Fruit fly (Drosophila melanogaster) whole organism, prepupa: Measurements from ENCODE around the gene CG14968.

Experiments
- Blimp-1 ChIP-seq: fragments of 200-800 bp; sonication (Bioruptor generic); optimal IDR thresholded peaks from 3 replicates; lab custom pipeline; 2017; ENCODE audit warnings: missing biosample characterization, missing genetic modification characterization, mild to moderate bottlenecking, moderate library complexity, missing genetic modification reagents
- CG10631 ChIP-seq: fragments of 200-800 bp; sonication (Bioruptor generic); optimal IDR thresholded peaks from 2 replicates; lab custom pipeline; 2016; ENCODE audit warnings: missing biosample characterization, missing genetic modification characterization
- CG10669 ChIP-seq: fragments of 200-800 bp; sonication (Bioruptor generic); optimal IDR thresholded peaks from 3 replicates; lab custom pipeline; 2018; ENCODE audit warnings: missing biosample characterization, mild to moderate bottlenecking, missing genetic modification characterization, moderate library complexity
- CG11294 ChIP-seq: fragments of 200-800 bp; sonication (Bioruptor generic); IDR thresholded peaks from 2 replicates; pipeline ENCODE4 v1.3.6; 2022; ENCODE audit warnings: missing biosample characterization, missing genetic modification characterization
- CG11762 ChIP-seq: fragments of 200-800 bp; sonication (Bioruptor generic); optimal IDR thresholded peaks from 3 replicates; lab custom pipeline; 2016; ENCODE audit warnings: missing biosample characterization, missing genetic modification characterization; ENCODE audit not compliant: insufficient read depth
- CG11902 ChIP-seq: fragments of 200-800 bp; sonication (Bioruptor generic); optimal IDR thresholded peaks from 3 replicates; lab custom pipeline; 2016; ENCODE audit warnings: missing biosample characterization, missing genetic modification characterization
- CG15336 ChIP-seq: fragments of 200-800 bp; sonication (Bioruptor generic); IDR thresholded peaks from 2 replicates; pipeline ENCODE4 v1.3.6; 2022; ENCODE audit warnings: missing biosample characterization, missing genetic modification characterization
- CG1621 ChIP-seq: fragments of 200-800 bp; sonication (Bioruptor generic); optimal IDR thresholded peaks from 3 replicates; lab custom pipeline; 2018; ENCODE audit warnings: missing biosample characterization, mild to moderate bottlenecking, missing genetic modification characterization
- CG16779 ChIP-seq: fragments of 200-800 bp; sonication (Bioruptor generic); optimal IDR thresholded peaks from 3 replicates; lab custom pipeline; 2017; ENCODE audit warnings: missing biosample characterization, mild to moderate bottlenecking, missing genetic modification characterization
- CG3032 ChIP-seq: fragments of 200-800 bp; optimal IDR thresholded peaks from 2 replicates; lab custom pipeline; 2019; ENCODE audit warnings: missing biosample characterization, mild to moderate bottlenecking, missing genetic modification characterization, moderate library complexity
- CG31627 ChIP-seq: fragments of 200-800 bp; sonication (Bioruptor generic); optimal IDR thresholded peaks from 3 replicates; lab custom pipeline; 2016; ENCODE audit warnings: missing biosample characterization, missing genetic modification characterization
- CG32006 ChIP-seq: fragments of 200-800 bp; sonication (Bioruptor generic); optimal IDR thresholded peaks from 3 replicates; lab custom pipeline; 2017; ENCODE audit warnings: missing biosample characterization, mild to moderate bottlenecking, missing genetic modification characterization
- CG34406 ChIP-seq: fragments of 200-800 bp; sonication (Bioruptor generic); optimal IDR thresholded peaks from 3 replicates; lab custom pipeline; 2016; ENCODE audit warnings: missing biosample characterization, missing genetic modification characterization
- CG3919 ChIP-seq: fragments of 200-800 bp; sonication (Bioruptor generic); optimal IDR thresholded peaks from 3 replicates; lab custom pipeline; 2016; ENCODE audit warnings: missing biosample characterization, missing genetic modification characterization
- CG4318 ChIP-seq: fragments of 200-800 bp; sonication (Bioruptor generic); optimal IDR thresholded peaks from 3 replicates; lab custom pipeline; 2017; ENCODE audit warnings: missing biosample characterization, mild to moderate bottlenecking, missing genetic modification characterization
- CG6163 ChIP-seq: fragments of 200-800 bp; sonication (Bioruptor generic); IDR thresholded peaks from 3 replicates; pipeline ENCODE4 v1.3.6; 2022; ENCODE audit warnings: missing biosample characterization, missing genetic modification characterization
- CG6276 ChIP-seq: fragments of 200-800 bp; sonication (Bioruptor generic); optimal IDR thresholded peaks from 2 replicates; lab custom pipeline; 2017; ENCODE audit warnings: missing biosample characterization, mild to moderate bottlenecking, missing genetic modification characterization
- CG6792 ChIP-seq: fragments of 200-800 bp; sonication (Bioruptor generic); optimal IDR thresholded peaks from 3 replicates; lab custom pipeline; 2016; ENCODE audit warnings: missing biosample characterization, missing genetic modification characterization
- CG6808 ChIP-seq: fragments of 200-800 bp; sonication (Bioruptor generic); optimal IDR thresholded peaks from 3 replicates; lab custom pipeline; 2017; ENCODE audit warnings: missing biosample characterization, missing genetic modification characterization, mild to moderate bottlenecking, moderate library complexity, missing genetic modification reagents
- CG6854 ChIP-seq: fragments of 200-800 bp; sonication (Bioruptor generic); optimal IDR thresholded peaks from 2 replicates; lab custom pipeline; 2017; ENCODE audit warnings: missing biosample characterization, mild to moderate bottlenecking, missing genetic modification characterization
- CG8319 ChIP-seq: fragments of 200-800 bp; sonication (Bioruptor generic); optimal IDR thresholded peaks from 3 replicates; lab custom pipeline; 2016; ENCODE audit warnings: missing biosample characterization, missing genetic modification characterization
- CG8632 ChIP-seq: fragments of 200-800 bp; sonication (Bioruptor generic); optimal IDR thresholded peaks from 3 replicates; lab custom pipeline; 2016; ENCODE audit warnings: missing biosample characterization, missing genetic modification characterization
- CG9139 ChIP-seq: fragments of 200-800 bp; sonication (Bioruptor generic); optimal IDR thresholded peaks from 3 replicates; lab custom pipeline; 2017; ENCODE audit warnings: missing biosample characterization, mild to moderate bottlenecking, missing genetic modification characterization
- Eip75B ChIP-seq: fragments of 200-800 bp; sonication (Bioruptor generic); optimal IDR thresholded peaks from 3 replicates; lab custom pipeline; 2016; ENCODE audit warnings: missing biosample characterization, missing genetic modification characterization
- Eip78C ChIP-seq: fragments of 200-800 bp; sonication (Bioruptor generic); peaks from one replicate; lab custom pipeline; 2016; ENCODE audit warnings: missing biosample characterization, missing genetic modification characterization
- Eip93F ChIP-seq: fragments of 200-800 bp; sonication (Bioruptor generic); optimal IDR thresholded peaks from 2 replicates; lab custom pipeline; 2016; ENCODE audit warnings: missing biosample characterization, mild to moderate bottlenecking, missing genetic modification characterization
- Ets21C ChIP-seq: fragments of 200-800 bp; sonication (Bioruptor generic); optimal IDR thresholded peaks from 3 replicates; lab custom pipeline; 2016; ENCODE audit warnings: missing biosample characterization, missing genetic modification characterization
- Ets96B ChIP-seq: fragments of 200-800 bp; optimal IDR thresholded peaks from 2 replicates; lab custom pipeline; 2019; ENCODE audit warnings: missing biosample characterization, mild to moderate bottlenecking, missing genetic modification characterization, moderate library complexity
- Gug ChIP-seq: fragments of 200-800 bp; sonication (Bioruptor generic); IDR thresholded peaks from 2 replicates; pipeline ENCODE4 v1.3.6; 2022; ENCODE audit warnings: missing biosample characterization, missing genetic modification characterization
- Hr38 ChIP-seq: sonication (Bioruptor generic); optimal IDR thresholded peaks from 2 replicates; lab custom pipeline; 2016; ENCODE audit warnings: missing biosample characterization, missing genetic modification characterization
- Hr39 ChIP-seq: fragments of 200-800 bp; sonication (Bioruptor generic); optimal IDR thresholded peaks from 2 replicates; lab custom pipeline; 2016; ENCODE audit warnings: missing biosample characterization, missing genetic modification characterization
- Hr4 ChIP-seq: fragments of 200-800 bp; sonication (Bioruptor generic); optimal IDR thresholded peaks from 3 replicates; lab custom pipeline; 2016; ENCODE audit warnings: missing biosample characterization, missing genetic modification characterization
- Lpt ChIP-seq: fragments of 200-800 bp; sonication (Bioruptor generic); optimal IDR thresholded peaks from 3 replicates; lab custom pipeline; 2016; ENCODE audit warnings: missing biosample characterization, missing genetic modification characterization
- Met ChIP-seq: fragments of 200-800 bp; sonication (Bioruptor generic); optimal IDR thresholded peaks from 3 replicates; lab custom pipeline; 2016; ENCODE audit warnings: missing biosample characterization, missing genetic modification characterization
- OdsH ChIP-seq: fragments of 200-800 bp; sonication (Bioruptor generic); optimal IDR thresholded peaks from 3 replicates; lab custom pipeline; 2016; ENCODE audit warnings: missing biosample characterization, missing genetic modification characterization
- Smox ChIP-seq: fragments of 200-800 bp; sonication (Bioruptor generic); optimal IDR thresholded peaks from 3 replicates; lab custom pipeline; 2016; ENCODE audit warnings: missing biosample characterization, missing genetic modification characterization
- Sox102F ChIP-seq: fragments of 200-800 bp; sonication (Bioruptor generic); optimal IDR thresholded peaks from 2 replicates; lab custom pipeline; 2016; ENCODE audit warnings: missing biosample characterization, mild to moderate bottlenecking, missing genetic modification characterization
- Sox15 ChIP-seq: fragments of 200-800 bp; sonication (Bioruptor generic); optimal IDR thresholded peaks from 3 replicates; lab custom pipeline; 2016; ENCODE audit warnings: missing biosample characterization, missing genetic modification characterization
- achi ChIP-seq: fragments of 200-800 bp; sonication (Bioruptor generic); optimal IDR thresholded peaks from 3 replicates; lab custom pipeline; 2016; ENCODE audit warnings: missing biosample characterization, missing genetic modification characterization
- acj6 ChIP-seq: fragments of 200-800 bp; sonication (Bioruptor generic); optimal IDR thresholded peaks from 3 replicates; lab custom pipeline; 2016; ENCODE audit warnings: missing biosample characterization, missing genetic modification characterization
- cyc ChIP-seq: fragments of 200-800 bp; sonication (Bioruptor generic); optimal IDR thresholded peaks from 3 replicates; lab custom pipeline; 2016; ENCODE audit warnings: missing biosample characterization, missing genetic modification characterization
- eg ChIP-seq: fragments of 200-800 bp; sonication (Bioruptor generic); IDR thresholded peaks from 3 replicates; pipeline ENCODE4 v1.3.6; 2022; ENCODE audit warnings: missing biosample characterization, missing genetic modification characterization
- esn ChIP-seq: fragments of 200-800 bp; sonication (Bioruptor generic); optimal IDR thresholded peaks from 2 replicates; lab custom pipeline; 2016; ENCODE audit warnings: missing biosample characterization, mild to moderate bottlenecking, missing genetic modification characterization, moderate library complexity
- fd59A ChIP-seq: fragments of 200-800 bp; sonication (Bioruptor generic); optimal IDR thresholded peaks from 2 replicates; lab custom pipeline; 2017; ENCODE audit warnings: missing biosample characterization, mild to moderate bottlenecking, missing genetic modification characterization, missing genetic modification reagents
- fd85E ChIP-seq: fragments of 200-800 bp; sonication (Bioruptor generic); optimal IDR thresholded peaks from 3 replicates; lab custom pipeline; 2016; ENCODE audit warnings: missing biosample characterization, missing genetic modification characterization
- fkh ChIP-seq: fragments of 200-800 bp; sonication (Bioruptor generic); optimal IDR thresholded peaks from 3 replicates; lab custom pipeline; 2017; ENCODE audit warnings: missing biosample characterization, mild to moderate bottlenecking, missing genetic modification characterization, moderate library complexity
- lz ChIP-seq: fragments of 200-800 bp; sonication (Bioruptor generic); optimal IDR thresholded peaks from 3 replicates; lab custom pipeline; 2016; ENCODE audit warnings: missing biosample characterization, missing genetic modification characterization
- net ChIP-seq: fragments of 200-800 bp; sonication (Bioruptor generic); optimal IDR thresholded peaks from 3 replicates; lab custom pipeline; 2016; ENCODE audit warnings: missing biosample characterization, missing genetic modification characterization
- pdm3 ChIP-seq: fragments of 200-800 bp; sonication (Bioruptor generic); optimal IDR thresholded peaks from 3 replicates; lab custom pipeline; 2016; ENCODE audit warnings: missing biosample characterization, missing genetic modification characterization
- salr ChIP-seq, 2 experiments: fragments of 200-800 bp; sonication (Bioruptor generic); optimal IDR thresholded peaks; 3 replicates each; lab custom pipeline; 2016 to 2018; ENCODE audit warnings: missing biosample characterization in 2 of 2, missing genetic modification characterization in 2 of 2, mild to moderate bottlenecking in 1 of 2
- spab ChIP-seq: fragments of 200-800 bp; sonication (Bioruptor generic); optimal IDR thresholded peaks from 2 replicates; lab custom pipeline; 2017; ENCODE audit warnings: missing biosample characterization, mild to moderate bottlenecking, missing genetic modification characterization, missing genetic modification reagents
- svp ChIP-seq: fragments of 200-800 bp; sonication (Bioruptor generic); peaks from one replicate; lab custom pipeline; 2016; ENCODE audit warnings: missing biosample characterization, missing genetic modification characterization
- topi ChIP-seq: fragments of 200-800 bp; sonication (Bioruptor generic); optimal IDR thresholded peaks from 3 replicates; lab custom pipeline; 2016; ENCODE audit warnings: missing biosample characterization, missing genetic modification characterization

Gene CG14968

dm6 chr3L:3343260-3343659 lies 40.3 kb upstream of the CG14968 start:
- TF ChIP-seq Gug (GFP tag; lab: Robert Waterston, UW) = no peak
- peak; percentile 81 for TF ChIP-seq CG8632
- no peak for TF ChIP-seq fkh
- peak; percentile 6 for TF ChIP-seq CG3032 (tag; lab: Kevin White, UChicago)
- peak; percentile 7 for TF ChIP-seq CG4318 (GFP tag; lab: Kevin White, UChicago)
- TF ChIP-seq cyc (GFP tag; lab: Kevin White, UChicago) = peak; percentile 74
- TF ChIP-seq CG8319 (GFP tag; lab: Kevin White, UChicago) = peak; percentile 55
- no peak for TF ChIP-seq CG9139
- TF ChIP-seq Smox (GFP tag; lab: Kevin White, UChicago) = peak; percentile 88
- no peak for TF ChIP-seq CG6163 (GFP tag; lab: Robert Waterston, UW)
- peak; percentile 42 for TF ChIP-seq CG15336 (GFP tag; lab: Robert Waterston, UW)
- no peak for TF ChIP-seq CG16779 (tag; lab: Kevin White, UChicago)
- TF ChIP-seq Lpt (GFP tag; lab: Kevin White, UChicago) = no peak
- TF ChIP-seq acj6 = peak; percentile 82
- peak; percentile 1 for TF ChIP-seq CG6808
- peak; percentile 85 for TF ChIP-seq CG34406 (GFP tag; lab: Kevin White, UChicago)
- TF ChIP-seq achi (GFP tag; lab: Kevin White, UChicago) = peak; percentile 80
- TF ChIP-seq svp (GFP tag; lab: Kevin White, UChicago) = peak; percentile 93
- TF ChIP-seq salr (GFP tag; optimal IDR thresholded peaks at IDR 0.05; lab: Kevin White, UChicago) = peak in 1 of 2 experiments; percentile 58
- peak; percentile 93 for TF ChIP-seq esn (GFP tag; lab: Kevin White, UChicago)
- TF ChIP-seq CG31627 (GFP tag; lab: Kevin White, UChicago) = peak; percentile 81
- peak; percentile 86 for TF ChIP-seq topi
- TF ChIP-seq Ets96B (tag; lab: Kevin White, UChicago) = peak; percentile 6
- TF ChIP-seq CG1621 = no peak
- peak; percentile 33 for TF ChIP-seq CG6854 (GFP tag; lab: Kevin White, UChicago)
- TF ChIP-seq Hr39 = peak; percentile 75
- TF ChIP-seq CG3919 (GFP tag; lab: Kevin White, UChicago) = peak; percentile 70
- TF ChIP-seq fd85E (GFP tag; lab: Kevin White, UChicago) = no peak
- TF ChIP-seq spab (GFP tag; lab: Kevin White, UChicago) = no peak
- peak; percentile 75 for TF ChIP-seq OdsH (GFP tag; lab: Kevin White, UChicago)
- TF ChIP-seq CG11902 (GFP tag; lab: Kevin White, UChicago) = peak; percentile 54
- peak; percentile 55 for TF ChIP-seq CG32006 (GFP tag; lab: Kevin White, UChicago)
- TF ChIP-seq net (GFP tag; lab: Kevin White, UChicago) = peak; percentile 63
- no peak for TF ChIP-seq CG11294 (GFP tag; lab: Robert Waterston, UW)
- peak; percentile 69 for TF ChIP-seq Eip75B
- peak; percentile 70 for TF ChIP-seq Sox102F (GFP tag; lab: Kevin White, UChicago)
- TF ChIP-seq CG11762 (GFP tag; lab: Kevin White, UChicago) = peak; percentile 54
- peak; percentile 83 for TF ChIP-seq CG6792
- TF ChIP-seq Eip93F (GFP tag; lab: Kevin White, UChicago) = peak; percentile 51
- peak; percentile 62 for TF ChIP-seq Ets21C (GFP tag; lab: Kevin White, UChicago)
- peak; percentile 91 for TF ChIP-seq Eip78C (GFP tag; lab: Kevin White, UChicago)
- TF ChIP-seq lz = peak; percentile 82
- TF ChIP-seq CG10669 (GFP tag; lab: Kevin White, UChicago) = peak; percentile 8
- TF ChIP-seq pdm3 (GFP tag; lab: Kevin White, UChicago) = peak; percentile 68
- TF ChIP-seq fd59A (GFP tag; lab: Kevin White, UChicago) = no peak
- peak; percentile 69 for TF ChIP-seq CG10631 (GFP tag; lab: Kevin White, UChicago)
- TF ChIP-seq Sox15 (GFP tag; lab: Kevin White, UChicago) = peak; percentile 49
- TF ChIP-seq Hr4 = peak; percentile 41
- TF ChIP-seq Blimp-1 (GFP tag; lab: Kevin White, UChicago) = peak; percentile 65
- peak; percentile 90 for TF ChIP-seq Met (GFP tag; lab: Kevin White, UChicago)
- no peak for TF ChIP-seq eg (GFP tag; lab: Robert Waterston, UW)
- TF ChIP-seq Hr38 (GFP tag; lab: Kevin White, UChicago) = no peak
- TF ChIP-seq CG6276 = peak; percentile 7
